Worm (Caenorhabditis elegans): Measurements from ENCODE around the gene F44E5.17.

Gene F44E5.17

DNA sequence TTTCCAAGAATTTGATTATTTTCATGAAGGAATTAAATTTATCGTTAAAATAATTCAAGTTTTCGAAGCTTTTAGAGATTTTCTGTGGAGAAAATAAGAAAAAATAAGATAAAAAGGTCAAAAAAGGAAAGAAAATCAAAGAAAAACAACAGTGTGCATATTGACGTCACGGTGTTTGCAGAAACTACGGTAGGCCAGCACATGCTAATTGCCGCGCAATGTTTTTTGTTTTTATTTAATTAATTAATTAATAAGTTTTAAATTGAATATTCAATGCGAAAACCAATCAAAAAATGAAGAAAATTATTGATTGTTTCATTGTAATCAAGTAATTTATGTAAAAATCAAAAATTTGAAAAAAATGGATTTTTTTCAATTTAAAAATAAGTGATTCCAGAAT lies 505 bp downstream of the F44E5.17 start:
- TF ChIP-seq hlh-13 (GFP tag; optimal IDR thresholded peaks at IDR 0.05): no peak
- no peak for TF ChIP-seq F13H6.1 (tag; optimal IDR thresholded peaks at IDR 0.05)
- no peak for TF ChIP-seq ceh-24 (tag; optimal IDR thresholded peaks at IDR 0.05)
- no peak for TF ChIP-seq C38D4.7 (GFP tag; optimal IDR thresholded peaks at IDR 0.05)
- TF ChIP-seq nfya-1 (tag; optimal IDR thresholded peaks at IDR 0.05): peak; percentile 18
- no peak for TF ChIP-seq ama-1 (optimal IDR thresholded peaks at IDR 0.05)
- TF ChIP-seq hlh-15 (tag; optimal IDR thresholded peaks at IDR 0.05): no peak

DNA sequence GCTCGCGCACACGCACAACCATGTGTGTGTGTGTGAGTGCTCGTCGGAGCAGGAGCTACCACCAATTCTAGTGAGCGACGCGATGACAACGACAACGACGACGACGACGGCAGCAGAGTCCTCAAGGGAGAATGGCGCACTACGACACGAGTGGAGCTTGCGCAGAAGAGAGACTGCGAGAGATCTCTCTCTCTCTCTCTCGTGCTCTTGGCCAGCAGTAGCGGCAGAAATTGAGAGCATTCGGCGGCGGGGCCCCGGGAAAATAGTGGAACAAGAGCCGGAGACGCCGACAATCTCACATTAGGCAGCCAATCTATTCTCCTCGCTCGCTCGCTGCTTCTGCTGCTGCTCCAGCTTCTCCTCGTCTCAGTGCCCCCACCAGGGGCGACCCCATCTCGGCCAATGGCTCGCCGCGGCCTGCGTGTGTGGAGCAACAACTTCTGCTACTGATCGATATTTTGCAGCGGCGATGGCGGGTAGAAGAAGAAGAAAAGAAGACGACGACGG lies 1.6 kb downstream of the F44E5.17 start:
- no peak for TF ChIP-seq Y22D7AL.16 (tag; optimal IDR thresholded peaks at IDR 0.05)
- TF ChIP-seq ceh-6 (GFP tag; optimal IDR thresholded peaks at IDR 0.05): no peak
- TF ChIP-seq eyg-1 (tag; optimal IDR thresholded peaks at IDR 0.05): no peak
- peak; percentile 20 for TF ChIP-seq ttx-3 (tag; optimal IDR thresholded peaks at IDR 0.05)
- TF ChIP-seq ceh-30 (tag; optimal IDR thresholded peaks at IDR 0.05): no peak
- TF ChIP-seq ceh-18 (tag; optimal IDR thresholded peaks at IDR 0.05): peak; percentile 91
- no peak for TF ChIP-seq pat-9 (tag; optimal IDR thresholded peaks at IDR 0.05)
- no peak for TF ChIP-seq fkh-10 (GFP tag; optimal IDR thresholded peaks at IDR 0.05)
- no peak for TF ChIP-seq ceh-22 (tag; optimal IDR thresholded peaks at IDR 0.05)
- peak; percentile 94 for TF ChIP-seq nfya-1 (tag; optimal IDR thresholded peaks at IDR 0.05)
- TF ChIP-seq madf-2 (tag; optimal IDR thresholded peaks at IDR 0.05): peak; percentile 24
- TF ChIP-seq T23F11.4 (GFP tag; optimal IDR thresholded peaks at IDR 0.05): no peak
- TF ChIP-seq ceh-24 (tag; optimal IDR thresholded peaks at IDR 0.05): no peak
- no peak for TF ChIP-seq hlh-13 (GFP tag; optimal IDR thresholded peaks at IDR 0.05)
- TF ChIP-seq ceh-34 (tag; optimal IDR thresholded peaks at IDR 0.05): peak; percentile 71
- TF ChIP-seq zip-5 (tag; optimal IDR thresholded peaks at IDR 0.05): no peak
- no peak for TF ChIP-seq K09A11.1 (tag; optimal IDR thresholded peaks at IDR 0.05; ENCODE audit: insufficient read depth)
- TF ChIP-seq pag-3 (tag; optimal IDR thresholded peaks at IDR 0.05; ENCODE audit: borderline replicate concordance): no peak
- TF ChIP-seq pha-4 (tag; optimal IDR thresholded peaks at IDR 0.05): no peak
- TF ChIP-seq dve-1 (tag; optimal IDR thresholded peaks at IDR 0.05): peak; percentile 11
- peak; percentile 35 for TF ChIP-seq ahr-1 (tag; optimal IDR thresholded peaks at IDR 0.05)
- TF ChIP-seq rnt-1 (tag; optimal IDR thresholded peaks at IDR 0.05): peak; percentile 44
- peak; percentile 87 for TF ChIP-seq ceh-14 (tag; optimal IDR thresholded peaks at IDR 0.05)
- TF ChIP-seq ztf-16 (tag; optimal IDR thresholded peaks at IDR 0.05): no peak
- peak; percentile 89 for TF ChIP-seq ceh-31 (tag; optimal IDR thresholded peaks at IDR 0.05)
- no peak for TF ChIP-seq hlh-15 (tag; optimal IDR thresholded peaks at IDR 0.05)
- no peak for TF ChIP-seq npax-4 (tag; optimal IDR thresholded peaks at IDR 0.05)
- peak; percentile 48 for TF ChIP-seq dmd-4 (tag; optimal IDR thresholded peaks at IDR 0.05; ENCODE audit: borderline replicate concordance)
- TF ChIP-seq tbx-7 (tag; optimal IDR thresholded peaks at IDR 0.05): no peak
- no peak for TF ChIP-seq ceh-45 (GFP tag; IDR thresholded peaks at IDR 0.05)
- TF ChIP-seq pha-2 (tag; optimal IDR thresholded peaks at IDR 0.05): no peak
- TF ChIP-seq hlh-6 (tag; optimal IDR thresholded peaks at IDR 0.05): peak; percentile 68
- TF ChIP-seq pax-1 (tag; optimal IDR thresholded peaks at IDR 0.05): no peak
- TF ChIP-seq nhr-11 (tag; optimal IDR thresholded peaks at IDR 0.05): no peak
- TF ChIP-seq F13H6.1 (tag; optimal IDR thresholded peaks at IDR 0.05): peak; percentile 15
- TF ChIP-seq che-1 (tag; optimal IDR thresholded peaks at IDR 0.05): peak; percentile 20
- TF ChIP-seq sdc-2 (tag; optimal IDR thresholded peaks at IDR 0.05): peak; percentile 70
- TF ChIP-seq lim-6 (tag; optimal IDR thresholded peaks at IDR 0.05): peak; percentile 30
- no peak for TF ChIP-seq unc-3 (GFP tag; conservative IDR thresholded peaks at IDR 0.05)
- TF ChIP-seq unc-3 (tag; optimal IDR thresholded peaks at IDR 0.05): peak; percentile 56
- peak; percentile 64 for TF ChIP-seq hlh-30 (tag; optimal IDR thresholded peaks at IDR 0.05; ENCODE audit: insufficient read depth)
- TF ChIP-seq C38D4.7 (GFP tag; optimal IDR thresholded peaks at IDR 0.05): peak; percentile 43
- TF ChIP-seq pqm-1 (tag; optimal IDR thresholded peaks at IDR 0.05): no peak
- peak; percentile 80 for TF ChIP-seq tbx-2 (tag; optimal IDR thresholded peaks at IDR 0.05)
- peak; percentile 60 for TF ChIP-seq unc-86 (tag; optimal IDR thresholded peaks at IDR 0.05)
- TF ChIP-seq ref-2 (tag; optimal IDR thresholded peaks at IDR 0.05): peak; percentile 38
- TF ChIP-seq syd-9 (tag; optimal IDR thresholded peaks at IDR 0.05): peak; percentile 79
- peak; percentile 26 for TF ChIP-seq gmeb-2 (tag; optimal IDR thresholded peaks at IDR 0.05)
- peak; percentile 2 for TF ChIP-seq pros-1 (tag; optimal IDR thresholded peaks at IDR 0.05)
- peak; percentile 16 for TF ChIP-seq ceh-2 (tag; optimal IDR thresholded peaks at IDR 0.05)
